Fruit fly (Drosophila melanogaster): Measurements from ENCODE around the gene CG46383.

Gene CG46383

dm6 chr3R:15925939-15926338 is 24.8 kb downstream of the CG46383 start (continued):
- no peak for TF ChIP-seq CrebB (tag; optimal IDR thresholded peaks at IDR 0.05)
- no peak for TF ChIP-seq CG6683 (GFP tag; optimal IDR thresholded peaks at IDR 0.05)
- no peak for TF ChIP-seq CG6689 (GFP tag; IDR thresholded peaks at IDR 0.05)
- TF ChIP-seq Sry-β (GFP tag; optimal IDR thresholded peaks at IDR 0.05) = no peak
- no peak for TF ChIP-seq CG7786 (GFP tag; optimal IDR thresholded peaks at IDR 0.05)
- no peak for TF ChIP-seq CG8290 (GFP tag; optimal IDR thresholded peaks at IDR 0.05)
- TF ChIP-seq CG8290 (tag; optimal IDR thresholded peaks at IDR 0.05) = peak in 1 of 2 experiments; percentile 47
- TF ChIP-seq Xrp1 (GFP tag; IDR thresholded peaks at IDR 0.05) = no peak
- 0 out of 3 replicates have a peak, but pooled peaks have one; percentile 56 for TF ChIP-seq ci (GFP tag; IDR thresholded peaks at IDR 0.05)
- no peak for TF ChIP-seq CG10209 (GFP tag; optimal IDR thresholded peaks at IDR 0.05)
- no peak for TF ChIP-seq Mad (GFP tag; optimal IDR thresholded peaks at IDR 0.05)
- peak; percentile 64 for TF ChIP-seq ATbp (GFP tag; optimal IDR thresholded peaks at IDR 0.05)
- TF ChIP-seq ken (GFP tag; IDR thresholded peaks at IDR 0.05) = no peak
- TF ChIP-seq caup (GFP tag; optimal IDR thresholded peaks at IDR 0.05; ENCODE audit: severe bottlenecking) = peak; percentile 32
- no peak for TF ChIP-seq CG32772 (GFP tag; IDR thresholded peaks at IDR 0.05)
- TF ChIP-seq insv (GFP tag; optimal IDR thresholded peaks at IDR 0.05) = no peak
- no peak for TF ChIP-seq corto (GFP tag; optimal IDR thresholded peaks at IDR 0.05)
- TF ChIP-seq CG11247 (GFP tag; IDR thresholded peaks at IDR 0.05) = no peak
- TF ChIP-seq TFAM (GFP tag; optimal IDR thresholded peaks at IDR 0.05) = no peak
- TF ChIP-seq vvl (GFP tag; IDR thresholded peaks at IDR 0.05) = no peak
- no peak for TF ChIP-seq hkb (optimal IDR thresholded peaks at IDR 0.05)
- no peak for TF ChIP-seq hkb (GFP tag; IDR thresholded peaks at IDR 0.05)
- no peak for TF ChIP-seq CG2129 (GFP tag; IDR thresholded peaks at IDR 0.05; ENCODE audit: partially characterized antibody)
- TF ChIP-seq CG2116 (GFP tag; optimal IDR thresholded peaks at IDR 0.05) = no peak
- TF ChIP-seq CG2875 (GFP tag; optimal IDR thresholded peaks at IDR 0.05) = peak; percentile 4
- TF ChIP-seq CG18599 (GFP tag; optimal IDR thresholded peaks at IDR 0.05) = no peak
- no peak for TF ChIP-seq Adf1 (GFP tag; IDR thresholded peaks at IDR 0.05)
- TF ChIP-seq dmrt99B (tag; optimal IDR thresholded peaks at IDR 0.05) = no peak
- TF ChIP-seq ranshi (GFP tag; IDR thresholded peaks at IDR 0.05) = no peak
- TF ChIP-seq Hr51 (GFP tag; optimal IDR thresholded peaks at IDR 0.05) = no peak
- TF ChIP-seq ERR (GFP tag; optimal IDR thresholded peaks at IDR 0.05) = no peak
- TF ChIP-seq CG17612 (GFP tag; IDR thresholded peaks at IDR 0.05) = no peak
- TF ChIP-seq so (GFP tag; IDR thresholded peaks at IDR 0.05) = no peak
- TF ChIP-seq CG11093 (GFP tag; IDR thresholded peaks at IDR 0.05) = no peak
- TF ChIP-seq CG15479 (GFP tag; optimal IDR thresholded peaks at IDR 0.05) = no peak
- no peak for TF ChIP-seq CG11696 (GFP tag; IDR thresholded peaks at IDR 0.05)
- 0 out of 2 replicates have a peak, but pooled peaks have one; percentile 16 for TF ChIP-seq sob (GFP tag; IDR thresholded peaks at IDR 0.05)
- no peak for TF ChIP-seq Dp (GFP tag; optimal IDR thresholded peaks at IDR 0.05)
- no peak for TF ChIP-seq Oaz (GFP tag; IDR thresholded peaks at IDR 0.05)
- TF ChIP-seq Dip3 (GFP tag; optimal IDR thresholded peaks at IDR 0.05) = no peak
- TF ChIP-seq CkIIα-i1 (GFP tag; IDR thresholded peaks at IDR 0.05) = no peak
- TF ChIP-seq pzg (GFP tag; optimal IDR thresholded peaks at IDR 0.05) = no peak
- no peak for TF ChIP-seq CG3726 (GFP tag; IDR thresholded peaks at IDR 0.05)
- 0 out of 2 replicates have a peak, but pooled peaks have one; percentile 13 for TF ChIP-seq HLH3B (GFP tag; IDR thresholded peaks at IDR 0.05)
- no peak for TF ChIP-seq CG31441 (GFP tag; IDR thresholded peaks at IDR 0.05)
- TF ChIP-seq CG15269 (tag; optimal IDR thresholded peaks at IDR 0.05) = peak; percentile 15
- no peak for TF ChIP-seq dm (GFP tag; optimal IDR thresholded peaks at IDR 0.05)
- TF ChIP-seq nom (GFP tag; optimal IDR thresholded peaks at IDR 0.05) = no peak
- TF ChIP-seq eve (GFP tag; optimal IDR thresholded peaks at IDR 0.05) = no peak
- TF ChIP-seq Trl (optimal IDR thresholded peaks at IDR 0.05) = no peak
- TF ChIP-seq Trl (GFP tag; optimal IDR thresholded peaks at IDR 0.05) = no peak
- TF ChIP-seq CG32767 (GFP tag; IDR thresholded peaks at IDR 0.05) = no peak
- TF ChIP-seq fd102C (GFP tag; optimal IDR thresholded peaks at IDR 0.05) = no peak

Data from whole organism, embryonic.